Worm (Caenorhabditis elegans) whole organism, late embryonic: Measurements from ENCODE around the gene R01H2.4.
A peak's percentile ranks its signal among the peaks of the same experiment; 100 is the strongest.

Experiments
- C08G9.2 ChIP-seq: sonication (generic microtip); optimal IDR thresholded peaks from 2 replicates; lab custom pipeline; 2016; ENCODE audit warnings: mild to moderate bottlenecking, missing genetic modification characterization, moderate library complexity, missing compliant biosample characterization
- C38D4.7 ChIP-seq: fragments of 200-800 bp; sonication (Bioruptor generic); optimal IDR thresholded peaks from 2 replicates; lab custom pipeline; 2018; ENCODE audit warnings: mild to moderate bottlenecking, missing genetic modification characterization, moderate library complexity, missing compliant biosample characterization
- K02D7.2 ChIP-seq: sonication (generic microtip); optimal IDR thresholded peaks from 2 replicates; lab custom pipeline; 2017; ENCODE audit warnings: mild to moderate bottlenecking, missing genetic modification characterization, missing compliant biosample characterization
- K09A11.1 ChIP-seq: sonication (generic microtip); optimal IDR thresholded peaks from 2 replicates; lab custom pipeline; 2017; ENCODE audit warnings: antibody characterized with exemption, mild to moderate bottlenecking, missing genetic modification characterization, missing compliant biosample characterization; ENCODE audit not compliant: insufficient read depth
- T23F11.4 ChIP-seq: fragments of 200-800 bp; sonication (Bioruptor generic); optimal IDR thresholded peaks from 2 replicates; lab custom pipeline; 2018; ENCODE audit warnings: mild to moderate bottlenecking, missing genetic modification characterization, missing compliant biosample characterization
- ahr-1 ChIP-seq: sonication (generic microtip); optimal IDR thresholded peaks from 2 replicates; lab custom pipeline; 2016; ENCODE audit warnings: missing genetic modification characterization, missing compliant biosample characterization
- ceh-14 ChIP-seq: sonication (generic microtip); optimal IDR thresholded peaks from 2 replicates; lab custom pipeline; 2016; ENCODE audit warnings: missing genotype, missing genetic modification characterization, missing compliant biosample characterization
- ceh-18 ChIP-seq: sonication (generic microtip); optimal IDR thresholded peaks from 2 replicates; lab custom pipeline; 2016; ENCODE audit warnings: missing genetic modification characterization, missing compliant biosample characterization
- ceh-19 ChIP-seq: fragments of 200-800 bp; sonication (Bioruptor generic); optimal IDR thresholded peaks from 2 replicates; lab custom pipeline; 2018; ENCODE audit warnings: mild to moderate bottlenecking, missing genetic modification characterization, missing compliant biosample characterization
- ceh-34 ChIP-seq: sonication (generic microtip); optimal IDR thresholded peaks from 2 replicates; lab custom pipeline; 2016; ENCODE audit warnings: mild to moderate bottlenecking, missing genetic modification characterization, missing compliant biosample characterization
- ceh-48 ChIP-seq: sonication (generic microtip); optimal IDR thresholded peaks from 2 replicates; lab custom pipeline; 2016; ENCODE audit warnings: missing genetic modification characterization, inconsistent platforms, missing compliant biosample characterization
- ceh-9 ChIP-seq: sonication (generic microtip); optimal IDR thresholded peaks from 2 replicates; lab custom pipeline; 2016; ENCODE audit warnings: mild to moderate bottlenecking, missing genetic modification characterization, inconsistent platforms, missing compliant biosample characterization
- che-1 ChIP-seq: sonication (generic microtip); optimal IDR thresholded peaks from 2 replicates; lab custom pipeline; 2016; ENCODE audit warnings: mild to moderate bottlenecking, missing genetic modification characterization, missing compliant biosample characterization
- dve-1 ChIP-seq: sonication (generic microtip); optimal IDR thresholded peaks from 2 replicates; lab custom pipeline; 2017; ENCODE audit warnings: antibody characterized with exemption, mild to moderate bottlenecking, missing genetic modification characterization, missing compliant biosample characterization
- elt-2 ChIP-seq: sonication (generic microtip); optimal IDR thresholded peaks from 2 replicates; lab custom pipeline; 2016; ENCODE audit warnings: missing genetic modification reagents, missing genetic modification characterization, missing compliant biosample characterization
- elt-4 ChIP-seq: sonication (generic microtip); optimal IDR thresholded peaks from 2 replicates; lab custom pipeline; 2016; ENCODE audit warnings: missing genetic modification characterization, missing compliant biosample characterization
- ets-4 ChIP-seq: sonication (generic microtip); optimal IDR thresholded peaks from 2 replicates; lab custom pipeline; 2016; ENCODE audit warnings: missing genetic modification characterization, missing compliant biosample characterization
- fax-1 ChIP-seq: sonication (generic microtip); optimal IDR thresholded peaks from 2 replicates; lab custom pipeline; 2016; ENCODE audit warnings: missing genotype, missing genetic modification characterization, missing compliant biosample characterization
- gmeb-2 ChIP-seq: sonication (generic microtip); optimal IDR thresholded peaks from 2 replicates; lab custom pipeline; 2016; ENCODE audit warnings: missing genetic modification characterization, inconsistent platforms, missing compliant biosample characterization
- hlh-13 ChIP-seq: fragments of 200-800 bp; sonication (Bioruptor generic); optimal IDR thresholded peaks from 2 replicates; lab custom pipeline; 2018; ENCODE audit warnings: mild to moderate bottlenecking, missing genetic modification characterization, missing compliant biosample characterization
- hlh-15 ChIP-seq: sonication (generic microtip); optimal IDR thresholded peaks from 2 replicates; lab custom pipeline; 2016; ENCODE audit warnings: missing genetic modification characterization, missing compliant biosample characterization
- hlh-30 ChIP-seq: sonication (generic microtip); optimal IDR thresholded peaks from 2 replicates; lab custom pipeline; 2017; ENCODE audit warnings: antibody characterized with exemption, missing genetic modification characterization, missing compliant biosample characterization; ENCODE audit not compliant: insufficient read depth
- madf-2 ChIP-seq: sonication (generic microtip); optimal IDR thresholded peaks from 2 replicates; lab custom pipeline; 2017; ENCODE audit warnings: missing genetic modification characterization, missing compliant biosample characterization
- npax-4 ChIP-seq: sonication (generic microtip); optimal IDR thresholded peaks from 2 replicates; lab custom pipeline; 2016; ENCODE audit warnings: missing genetic modification characterization, missing compliant biosample characterization
- odd-2 ChIP-seq: sonication (generic microtip); optimal IDR thresholded peaks from 2 replicates; lab custom pipeline; 2017; ENCODE audit warnings: antibody characterized with exemption, mild to moderate bottlenecking, missing genetic modification characterization, missing compliant biosample characterization
- pag-3 ChIP-seq: sonication (generic microtip); optimal IDR thresholded peaks from 2 replicates; lab custom pipeline; 2016; ENCODE audit warnings: missing compliant biosample characterization, missing genetic modification characterization, borderline replicate concordance
- pha-2 ChIP-seq: sonication (generic microtip); optimal IDR thresholded peaks from 2 replicates; lab custom pipeline; 2017; ENCODE audit warnings: mild to moderate bottlenecking, missing genetic modification characterization, missing compliant biosample characterization
- ref-2 ChIP-seq: sonication (generic microtip); optimal IDR thresholded peaks from 2 replicates; lab custom pipeline; 2016; ENCODE audit warnings: missing genetic modification characterization, missing compliant biosample characterization
- rnt-1 ChIP-seq: sonication (generic microtip); optimal IDR thresholded peaks from 2 replicates; lab custom pipeline; 2016; ENCODE audit warnings: missing genetic modification characterization, missing compliant biosample characterization
- sdc-2 ChIP-seq: sonication (generic microtip); optimal IDR thresholded peaks from 2 replicates; lab custom pipeline; 2016; ENCODE audit warnings: missing genotype, missing genetic modification characterization, missing compliant biosample characterization
- sox-4 ChIP-seq: sonication (generic microtip); optimal IDR thresholded peaks from 2 replicates; lab custom pipeline; 2017; ENCODE audit warnings: mild to moderate bottlenecking, missing genetic modification characterization, inconsistent platforms, missing compliant biosample characterization
- tbx-2 ChIP-seq: sonication (generic microtip); optimal IDR thresholded peaks from 2 replicates; lab custom pipeline; 2016; ENCODE audit warnings: missing genetic modification characterization, missing compliant biosample characterization
- tbx-7 ChIP-seq: sonication (generic microtip); optimal IDR thresholded peaks from 2 replicates; lab custom pipeline; 2016; ENCODE audit warnings: missing genotype, missing genetic modification characterization, missing compliant biosample characterization
- unc-3 ChIP-seq, 2 experiments: fragments of 200-800 bp in 1 of 2; sonication (Bioruptor generic) in 1 of 2; sonication (generic microtip) in 1 of 2; conservative IDR thresholded peaks in 1 of 2; optimal IDR thresholded peaks in 1 of 2; 2 replicates each; pipeline versions ENCODE4 v1.3.6 to Lab custom; 2016 to 2022; ENCODE audit warnings: missing compliant biosample characterization in 2 of 2, missing genetic modification characterization in 2 of 2, missing genetic modification reagents in 1 of 2
- ztf-16 ChIP-seq: sonication (generic microtip); optimal IDR thresholded peaks from 2 replicates; lab custom pipeline; 2017; ENCODE audit warnings: missing genetic modification characterization, missing compliant biosample characterization

The R01H2.4 gene

ce11 chrIII:7084908-7085307 is 20.8 kb upstream of the R01H2.4 start, which contains the start of gene tofu-7:
tofu-7 (minus strand) TSS chrIII:7085018.
- TF ChIP-seq ceh-48 (no peak), ceh-19 (GFP tag; lab: Kevin White, UChicago) (no peak)

ce11 chrIII:7083106-7083505 is 19.0 kb upstream of the R01H2.4 start:
- TF ChIP-seq hlh-30, result no peak
- no peak for TF ChIP-seq madf-2 (tag; lab: Kevin White, UChicago)
- no peak for TF ChIP-seq odd-2 (tag; lab: Kevin White, UChicago)
- no peak for TF ChIP-seq ceh-19 (GFP tag; lab: Kevin White, UChicago)
- no peak for TF ChIP-seq T23F11.4
- no peak for TF ChIP-seq hlh-15 (tag; lab: Kevin White, UChicago)

- TF ChIP-seq elt-2 (tag; lab: Kevin White, UChicago), result peak; percentile 24
- TF ChIP-seq tbx-2, result no peak
Measured at ce11 chrIII:7081488-7081887, 17.4 kb upstream of the R01H2.4 start.

- no peak for TF ChIP-seq ahr-1 (tag; lab: Kevin White, UChicago)
- TF ChIP-seq elt-4 (tag; lab: Kevin White, UChicago), result no peak
- no peak for TF ChIP-seq fax-1 (tag; lab: Kevin White, UChicago)
- TF ChIP-seq tbx-7 (tag; lab: Kevin White, UChicago), result no peak
- TF ChIP-seq ref-2 (tag; lab: Kevin White, UChicago), result no peak
- TF ChIP-seq ceh-9 (tag; lab: Kevin White, UChicago), result no peak
- TF ChIP-seq dve-1 (tag; lab: Kevin White, UChicago), result no peak
- TF ChIP-seq hlh-15 (tag; lab: Kevin White, UChicago), result no peak
- no peak for TF ChIP-seq ets-4 (tag; lab: Kevin White, UChicago)
- no peak for TF ChIP-seq rnt-1 (tag; lab: Kevin White, UChicago)
- TF ChIP-seq ceh-34 (tag; lab: Kevin White, UChicago), result no peak
- TF ChIP-seq sox-4 (tag; lab: Kevin White, UChicago), result no peak
- no peak for TF ChIP-seq C38D4.7 (GFP tag; lab: Kevin White, UChicago)
- no peak for TF ChIP-seq K09A11.1
- TF ChIP-seq K02D7.2 (tag; lab: Kevin White, UChicago), result no peak
- TF ChIP-seq, all 69 proteins: peak for 0
Measured at ce11 chrIII:7080689-7081088, 16.6 kb upstream of the R01H2.4 start, which contains the start of gene ZK418.7. ZK418.7 (minus strand) TSS chrIII:7080789.

ce11 chrIII:7078737-7079136 is 14.7 kb upstream of the R01H2.4 start, which contains the start of gene ZK418.6:
ZK418.6 (minus strand) TSS chrIII:7078837.
- TF ChIP-seq che-1 (tag; lab: Kevin White, UChicago) (no peak), npax-4 (tag; lab: Kevin White, UChicago) (no peak), ceh-14 (tag; lab: Kevin White, UChicago) (no peak), C08G9.2 (tag; lab: Kevin White, UChicago) (no peak), T23F11.4 (no peak), hlh-15 (tag; lab: Kevin White, UChicago) (no peak), ceh-18 (no peak), gmeb-2 (tag; lab: Kevin White, UChicago) (no peak), ztf-16 (no peak), pag-3 (tag; lab: Kevin White, UChicago) (no peak), sdc-2 (tag; lab: Kevin White, UChicago) (no peak), K02D7.2 (tag; lab: Kevin White, UChicago) (no peak)
- TF ChIP-seq, all 69 proteins: peak for 0

ce11 chrIII:7076386-7076785 is 12.3 kb upstream of the R01H2.4 start, which contains the start of gene ZK418.13:
ZK418.13 (minus strand) TSS chrIII:7076486.
- no peak for TF ChIP-seq K02D7.2 (tag; lab: Kevin White, UChicago)
- no peak for TF ChIP-seq madf-2 (tag; lab: Kevin White, UChicago)
- TF ChIP-seq elt-4 (tag; lab: Kevin White, UChicago), result no peak
- TF ChIP-seq pha-2 (tag; lab: Kevin White, UChicago), result no peak
- no peak for TF ChIP-seq ceh-19 (GFP tag; lab: Kevin White, UChicago)
- TF ChIP-seq unc-3 (GFP tag; conservative IDR thresholded peaks at IDR 0.05; lab: Robert Waterston, UW), result no peak
- no peak for TF ChIP-seq unc-3 (tag; optimal IDR thresholded peaks at IDR 0.05; lab: Kevin White, UChicago)
- no peak for TF ChIP-seq ref-2 (tag; lab: Kevin White, UChicago)
- no peak for TF ChIP-seq odd-2 (tag; lab: Kevin White, UChicago)
- no peak for TF ChIP-seq ceh-18
- TF ChIP-seq ahr-1 (tag; lab: Kevin White, UChicago), result no peak
- TF ChIP-seq tbx-7 (tag; lab: Kevin White, UChicago), result no peak
- no peak for TF ChIP-seq hlh-13 (GFP tag; lab: Kevin White, UChicago)
